Worm (Caenorhabditis elegans) whole organism, late embryonic: ENCODE results near the gene F19G12.1.

Experiments used
- fkh-10 ChIP-seq: fragments of 150-350 bp; optimal IDR thresholded peaks from 2 replicates; lab custom pipeline; 2014; ENCODE audit warnings: missing biosample characterization, missing genetic modification reagents, missing genetic modification characterization
- gmeb-2 ChIP-seq: sonication (generic microtip); optimal IDR thresholded peaks from 2 replicates; lab custom pipeline; 2016; ENCODE audit warnings: missing genetic modification characterization, inconsistent platforms, missing compliant biosample characterization
- mec-3 ChIP-seq: sonication (generic microtip); optimal IDR thresholded peaks from 2 replicates; lab custom pipeline; 2016; ENCODE audit warnings: borderline replicate concordance, missing genetic modification characterization, missing compliant biosample characterization
- pax-1 ChIP-seq: fragments of 150-350 bp; optimal IDR thresholded peaks from 2 replicates; lab custom pipeline; 2014; ENCODE audit warnings: missing biosample characterization, missing genetic modification characterization
- pha-4 ChIP-seq: fragments of 150-350 bp; optimal IDR thresholded peaks from 2 replicates; lab custom pipeline; 2018; ENCODE audit warnings: missing biosample characterization, missing genetic modification reagents, missing genetic modification characterization
- pros-1 ChIP-seq: fragments of 150-350 bp; optimal IDR thresholded peaks from 2 replicates; lab custom pipeline; 2014; ENCODE audit warnings: missing biosample characterization, missing genetic modification reagents, missing genetic modification characterization

DNA sequence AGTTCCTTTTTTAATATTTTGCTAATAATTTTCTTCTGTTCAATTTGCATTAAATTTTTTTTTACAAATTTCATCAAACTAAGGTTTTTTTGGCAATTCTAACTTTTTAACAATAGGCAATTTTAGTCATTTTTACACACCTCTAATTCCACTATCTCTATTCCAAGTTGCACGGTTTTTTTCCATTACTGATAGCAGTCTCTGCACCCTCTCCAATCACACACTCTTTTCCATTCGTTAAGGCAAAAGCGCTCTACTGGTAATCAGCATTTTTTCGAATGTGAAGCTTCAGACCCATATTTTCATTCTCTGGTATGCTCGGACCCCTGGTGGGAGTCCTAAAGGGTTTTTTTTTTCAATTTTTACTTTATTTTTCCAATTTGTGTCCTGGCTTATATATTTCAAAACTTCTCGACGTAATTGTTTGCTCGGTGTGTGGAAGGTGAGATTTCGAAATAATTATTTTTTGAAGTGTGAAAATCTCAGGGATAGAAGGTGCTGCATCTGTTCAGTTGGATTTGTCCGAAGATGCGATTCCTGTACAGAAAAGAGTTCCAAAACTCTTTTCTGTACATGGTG lies 13.9 kb upstream of the F19G12.1 start, which contains the start of the genes F19G12.4 and F19G12.8:
- TF ChIP-seq fkh-10 (GFP tag; lab: Kevin White, UChicago) (no peak), pax-1 (tag; lab: Kevin White, UChicago) (no peak), pros-1 (tag; lab: Kevin White, UChicago) (no peak), mec-3 (tag; lab: Kevin White, UChicago) (no peak), gmeb-2 (no peak), pha-4 (tag; lab: Kevin White, UChicago) (no peak)
